Fruit fly (Drosophila melanogaster): ENCODE measurements around the gene CG7252.

The CG7252 gene

dm6 chr3L:11918217-11918616, 29.3 kb upstream of the CG7252 start (continued):
- TF ChIP-seq CG11247 (GFP tag; IDR thresholded peaks at IDR 0.05) (no peak), CG1603 (tag; optimal IDR thresholded peaks at IDR 0.05) (peak; percentile 24), CG18599 (GFP tag; optimal IDR thresholded peaks at IDR 0.05) (no peak), CG31365 (tag; optimal IDR thresholded peaks at IDR 0.05) (no peak), TFAM (GFP tag; optimal IDR thresholded peaks at IDR 0.05) (no peak), Atf3 (GFP tag; optimal IDR thresholded peaks at IDR 0.05) (peak; percentile 25), Neu2 (GFP tag; optimal IDR thresholded peaks at IDR 0.05; ENCODE audit: borderline replicate concordance) (no peak), CG33213 (GFP tag; optimal IDR thresholded peaks at IDR 0.05) (no peak), Atf-2 (GFP tag; optimal IDR thresholded peaks at IDR 0.05) (no peak), CG6689 (GFP tag; IDR thresholded peaks at IDR 0.05) (peak; percentile 98), CG8281 (tag; optimal IDR thresholded peaks at IDR 0.05) (peak; percentile 39), eve (GFP tag; optimal IDR thresholded peaks at IDR 0.05) (no peak), CTCF (GFP tag; optimal IDR thresholded peaks at IDR 0.05) (peak; percentile 47), CG10267 (tag; optimal IDR thresholded peaks at IDR 0.05) (no peak), ems (GFP tag; optimal IDR thresholded peaks at IDR 0.05) (no peak), CG9817 (tag; optimal IDR thresholded peaks at IDR 0.05) (no peak), CG42726 (GFP tag; IDR thresholded peaks at IDR 0.05; ENCODE audit: partially characterized antibody) (0 out of 2 replicates have a peak, but pooled peaks have one; percentile 40), Eip74EF (GFP tag; optimal IDR thresholded peaks at IDR 0.05) (peak in 1 of 2 experiments; percentile 25), zen2 (GFP tag; IDR thresholded peaks at IDR 0.05; ENCODE audit: partially characterized antibody) (no peak), sens (GFP tag) (peak; percentile 62), Asciz (GFP tag; optimal IDR thresholded peaks at IDR 0.05) (no peak), pnt (GFP tag; optimal IDR thresholded peaks at IDR 0.05) (no peak)

- TF ChIP-seq Antp (GFP tag; optimal IDR thresholded peaks at IDR 0.05), result no peak
- TF ChIP-seq Ravus (GFP tag; IDR thresholded peaks at IDR 0.05), result no peak
- no peak for TF ChIP-seq Mad (GFP tag; optimal IDR thresholded peaks at IDR 0.05)
- no peak for TF ChIP-seq CG4820 (GFP tag; optimal IDR thresholded peaks at IDR 0.05)
- TF ChIP-seq CG6791 (GFP tag; IDR thresholded peaks at IDR 0.05; ENCODE audit: partially characterized antibody), result no peak
- TF ChIP-seq CG7372 (GFP tag; IDR thresholded peaks at IDR 0.05), result no peak
- no peak for TF ChIP-seq CG15073 (GFP tag; optimal IDR thresholded peaks at IDR 0.05)
- TF ChIP-seq CG10147 (GFP tag; optimal IDR thresholded peaks at IDR 0.05), result no peak
- TF ChIP-seq br (optimal IDR thresholded peaks at IDR 0.05), result no peak
- no peak for TF ChIP-seq Abd-B (GFP tag; optimal IDR thresholded peaks at IDR 0.05)
- no peak for TF ChIP-seq Atf3 (GFP tag; optimal IDR thresholded peaks at IDR 0.05)
These were observed 26.3 kb upstream of the CG7252 start, which contains the start of gene CG11588 for dm6 chr3L:11921213-11921612. Gene CG11588, plus strand, starts transcription at chr3L:11921513.

- no peak for TF ChIP-seq vnd (GFP tag; IDR thresholded peaks at IDR 0.05; ENCODE audit: partially characterized antibody)
- no peak for TF ChIP-seq CG18011 (GFP tag; optimal IDR thresholded peaks at IDR 0.05)
- no peak for TF ChIP-seq CG16779 (GFP tag; IDR thresholded peaks at IDR 0.05)
- TF ChIP-seq Ets65A (GFP tag), result no peak
- no peak for TF ChIP-seq CG3407 (GFP tag; optimal IDR thresholded peaks at IDR 0.05)
These were observed 22.8 kb upstream of the CG7252 start, which contains the start of gene SdhAL for dm6 chr3L:11924657-11925056. Gene SdhAL, minus strand, starts transcription at chr3L:11924757.

dm6 chr3L:11925382-11925781, 22.1 kb upstream of the CG7252 start:
- TF ChIP-seq CG7928 (GFP tag; optimal IDR thresholded peaks at IDR 0.05) (no peak), CG11247 (GFP tag; IDR thresholded peaks at IDR 0.05) (0 out of 2 replicates have a peak, but pooled peaks have one; percentile 2), Kr (GFP tag; optimal IDR thresholded peaks at IDR 0.05) (peak; percentile 44), CG2202 (tag; optimal IDR thresholded peaks at IDR 0.05) (no peak), luna (GFP tag; optimal IDR thresholded peaks at IDR 0.05) (no peak), danr (GFP tag; IDR thresholded peaks at IDR 0.05) (no peak), zen (tag; optimal IDR thresholded peaks at IDR 0.05) (peak; percentile 90), CG15479 (GFP tag; optimal IDR thresholded peaks at IDR 0.05) (peak; percentile 79), en (GFP tag; optimal IDR thresholded peaks at IDR 0.05) (no peak), D (optimal IDR thresholded peaks at IDR 0.05) (peak; percentile 41), D (GFP tag; optimal IDR thresholded peaks at IDR 0.05) (no peak), CG12391 (tag; optimal IDR thresholded peaks at IDR 0.05) (no peak), NC2α (GFP tag; optimal IDR thresholded peaks at IDR 0.05) (no peak), CG7271 (tag; optimal IDR thresholded peaks at IDR 0.05) (peak; percentile 91)
